Worm (Caenorhabditis elegans) whole organism, late embryonic: ENCODE results near the gene kin-33.

ENCODE experiments used
- C38D4.7 ChIP-seq: fragments of 200-800 bp; sonication (Bioruptor generic); optimal IDR thresholded peaks from 2 replicates; lab custom pipeline; 2018; ENCODE audit warnings: mild to moderate bottlenecking, missing genetic modification characterization, moderate library complexity, missing compliant biosample characterization
- K02D7.2 ChIP-seq: sonication (generic microtip); optimal IDR thresholded peaks from 2 replicates; lab custom pipeline; 2017; ENCODE audit warnings: mild to moderate bottlenecking, missing genetic modification characterization, missing compliant biosample characterization
- K09A11.1 ChIP-seq: sonication (generic microtip); optimal IDR thresholded peaks from 2 replicates; lab custom pipeline; 2017; ENCODE audit warnings: antibody characterized with exemption, mild to moderate bottlenecking, missing genetic modification characterization, missing compliant biosample characterization; ENCODE audit not compliant: insufficient read depth
- ahr-1 ChIP-seq: sonication (generic microtip); optimal IDR thresholded peaks from 2 replicates; lab custom pipeline; 2016; ENCODE audit warnings: missing genetic modification characterization, missing compliant biosample characterization
- ceh-14 ChIP-seq: sonication (generic microtip); optimal IDR thresholded peaks from 2 replicates; lab custom pipeline; 2016; ENCODE audit warnings: missing genotype, missing genetic modification characterization, missing compliant biosample characterization
- ceh-18 ChIP-seq: sonication (generic microtip); optimal IDR thresholded peaks from 2 replicates; lab custom pipeline; 2016; ENCODE audit warnings: missing genetic modification characterization, missing compliant biosample characterization
- ceh-19 ChIP-seq: fragments of 200-800 bp; sonication (Bioruptor generic); optimal IDR thresholded peaks from 2 replicates; lab custom pipeline; 2018; ENCODE audit warnings: mild to moderate bottlenecking, missing genetic modification characterization, missing compliant biosample characterization
- ceh-2 ChIP-seq: sonication (generic microtip); optimal IDR thresholded peaks from 2 replicates; lab custom pipeline; 2016; ENCODE audit warnings: missing genotype, missing genetic modification characterization, missing compliant biosample characterization
- ceh-22 ChIP-seq: sonication (generic microtip); optimal IDR thresholded peaks from 2 replicates; lab custom pipeline; 2017; ENCODE audit warnings: missing biosample characterization, missing genetic modification characterization
- ceh-31 ChIP-seq: sonication (generic microtip); optimal IDR thresholded peaks from 2 replicates; lab custom pipeline; 2016; ENCODE audit warnings: missing genetic modification characterization, missing compliant biosample characterization
- ceh-45 ChIP-seq: fragments of 200-800 bp; sonication (Bioruptor generic); IDR thresholded peaks from 2 replicates; pipeline ENCODE4 v1.3.6; 2022; ENCODE audit warnings: missing genetic modification reagents, missing genetic modification characterization, missing compliant biosample characterization
- ceh-48 ChIP-seq: sonication (generic microtip); optimal IDR thresholded peaks from 2 replicates; lab custom pipeline; 2016; ENCODE audit warnings: missing genetic modification characterization, inconsistent platforms, missing compliant biosample characterization
- dmd-4 ChIP-seq: sonication (generic microtip); optimal IDR thresholded peaks from 2 replicates; lab custom pipeline; 2016; ENCODE audit warnings: borderline replicate concordance, missing genetic modification characterization, missing compliant biosample characterization
- ets-4 ChIP-seq: sonication (generic microtip); optimal IDR thresholded peaks from 2 replicates; lab custom pipeline; 2016; ENCODE audit warnings: missing genetic modification characterization, missing compliant biosample characterization
- eyg-1 ChIP-seq: sonication (generic microtip); optimal IDR thresholded peaks from 2 replicates; lab custom pipeline; 2016; ENCODE audit warnings: missing genotype, missing genetic modification characterization, missing compliant biosample characterization
- fax-1 ChIP-seq: sonication (generic microtip); optimal IDR thresholded peaks from 2 replicates; lab custom pipeline; 2016; ENCODE audit warnings: missing genotype, missing genetic modification characterization, missing compliant biosample characterization
- fkh-6 ChIP-seq: sonication (generic microtip); optimal IDR thresholded peaks from 2 replicates; lab custom pipeline; 2016; ENCODE audit warnings: missing genetic modification characterization, missing compliant biosample characterization
- gmeb-2 ChIP-seq: sonication (generic microtip); optimal IDR thresholded peaks from 2 replicates; lab custom pipeline; 2016; ENCODE audit warnings: missing genetic modification characterization, inconsistent platforms, missing compliant biosample characterization
- hlh-13 ChIP-seq: fragments of 200-800 bp; sonication (Bioruptor generic); optimal IDR thresholded peaks from 2 replicates; lab custom pipeline; 2018; ENCODE audit warnings: mild to moderate bottlenecking, missing genetic modification characterization, missing compliant biosample characterization
- hlh-6 ChIP-seq: sonication (generic microtip); optimal IDR thresholded peaks from 2 replicates; lab custom pipeline; 2016; ENCODE audit warnings: missing genotype, missing genetic modification characterization, missing compliant biosample characterization
- lin-11 ChIP-seq: fragments of 200-800 bp; sonication (Bioruptor generic); optimal IDR thresholded peaks from 2 replicates; lab custom pipeline; 2018; ENCODE audit warnings: mild to moderate bottlenecking, missing genetic modification characterization, missing compliant biosample characterization
- madf-2 ChIP-seq: sonication (generic microtip); optimal IDR thresholded peaks from 2 replicates; lab custom pipeline; 2017; ENCODE audit warnings: missing genetic modification characterization, missing compliant biosample characterization
- nhr-11 ChIP-seq: fragments of 150-350 bp; optimal IDR thresholded peaks from 2 replicates; lab custom pipeline; 2014; ENCODE audit warnings: missing biosample characterization, missing genetic modification characterization
- npax-4 ChIP-seq: sonication (generic microtip); optimal IDR thresholded peaks from 2 replicates; lab custom pipeline; 2016; ENCODE audit warnings: missing genetic modification characterization, missing compliant biosample characterization
- pros-1 ChIP-seq: fragments of 150-350 bp; optimal IDR thresholded peaks from 2 replicates; lab custom pipeline; 2014; ENCODE audit warnings: missing biosample characterization, missing genetic modification reagents, missing genetic modification characterization
- sox-4 ChIP-seq: sonication (generic microtip); optimal IDR thresholded peaks from 2 replicates; lab custom pipeline; 2017; ENCODE audit warnings: mild to moderate bottlenecking, missing genetic modification characterization, inconsistent platforms, missing compliant biosample characterization
- tbx-2 ChIP-seq: sonication (generic microtip); optimal IDR thresholded peaks from 2 replicates; lab custom pipeline; 2016; ENCODE audit warnings: missing genetic modification characterization, missing compliant biosample characterization
- tbx-7 ChIP-seq: sonication (generic microtip); optimal IDR thresholded peaks from 2 replicates; lab custom pipeline; 2016; ENCODE audit warnings: missing genotype, missing genetic modification characterization, missing compliant biosample characterization
- unc-3 ChIP-seq, 2 experiments: fragments of 200-800 bp in 1 of 2; sonication (Bioruptor generic) in 1 of 2; sonication (generic microtip) in 1 of 2; conservative IDR thresholded peaks in 1 of 2; optimal IDR thresholded peaks in 1 of 2; 2 replicates each; pipeline versions ENCODE4 v1.3.6 to Lab custom; 2016 to 2022; ENCODE audit warnings: missing compliant biosample characterization in 2 of 2, missing genetic modification characterization in 2 of 2, missing genetic modification reagents in 1 of 2
- unc-55 ChIP-seq: sonication (generic microtip); optimal IDR thresholded peaks from 2 replicates; lab custom pipeline; 2017; ENCODE audit warnings: missing biosample characterization, missing genetic modification reagents, missing genetic modification characterization
- unc-86 ChIP-seq: sonication (generic microtip); optimal IDR thresholded peaks from 2 replicates; lab custom pipeline; 2016; ENCODE audit warnings: missing genetic modification characterization, missing compliant biosample characterization

Gene kin-33

ce11 chrV:234572-234971 is at the start of gene kin-33:
Gene kin-33, minus strand, starts transcription at chrV:234672.
- TF ChIP-seq lin-11 (tag; lab: Kevin White, UChicago) (no peak), C38D4.7 (GFP tag; lab: Kevin White, UChicago) (no peak), eyg-1 (no peak), hlh-13 (GFP tag; lab: Kevin White, UChicago) (no peak), tbx-7 (no peak), unc-86 (tag; lab: Kevin White, UChicago) (no peak), fkh-6 (tag; lab: Kevin White, UChicago) (no peak), nhr-11 (tag; lab: Kevin White, UChicago) (no peak), ahr-1 (tag; lab: Kevin White, UChicago) (no peak), K02D7.2 (tag; lab: Kevin White, UChicago) (no peak), K09A11.1 (no peak), madf-2 (tag; lab: Kevin White, UChicago) (no peak), ceh-22 (tag; lab: Kevin White, UChicago) (no peak), pros-1 (tag; lab: Kevin White, UChicago) (no peak)

ce11 chrV:283953-284352 is 49.5 kb upstream of the kin-33 start:
- TF ChIP-seq madf-2 (tag; lab: Kevin White, UChicago) (no peak), unc-3 (GFP tag; conservative IDR thresholded peaks at IDR 0.05; lab: Robert Waterston, UW) (no peak), unc-3 (tag; optimal IDR thresholded peaks at IDR 0.05; lab: Kevin White, UChicago) (no peak), ceh-31 (no peak), gmeb-2 (tag; lab: Kevin White, UChicago) (no peak), ceh-19 (no peak), unc-86 (tag; lab: Kevin White, UChicago) (no peak)

DNA sequence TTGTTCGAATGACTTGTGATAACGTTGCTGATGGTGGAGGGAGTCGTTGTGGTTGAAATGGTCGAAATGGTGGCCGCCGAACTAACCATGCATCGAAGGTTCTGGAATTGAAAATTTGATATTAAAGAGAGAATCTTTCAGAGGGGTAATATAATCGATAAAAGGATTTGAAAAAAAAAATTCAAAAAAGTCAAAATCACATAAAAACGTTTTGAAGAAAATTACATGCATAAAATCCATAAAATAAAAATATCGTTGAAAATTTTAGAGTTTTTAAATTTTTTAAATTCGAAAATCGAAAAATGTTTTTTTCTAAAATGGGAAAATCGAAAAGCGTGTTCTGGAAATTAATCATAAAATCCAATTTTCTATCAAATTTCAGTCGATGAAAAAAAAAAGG is 47.1 kb upstream of the kin-33 start, which contains the start of gene npr-5:
TSS of gene npr-5 (minus strand) at position 101 of the 400 bp plus-strand sequence.
- TF ChIP-seq eyg-1, result no peak
- TF ChIP-seq, all 69 proteins: peak for 0

DNA sequence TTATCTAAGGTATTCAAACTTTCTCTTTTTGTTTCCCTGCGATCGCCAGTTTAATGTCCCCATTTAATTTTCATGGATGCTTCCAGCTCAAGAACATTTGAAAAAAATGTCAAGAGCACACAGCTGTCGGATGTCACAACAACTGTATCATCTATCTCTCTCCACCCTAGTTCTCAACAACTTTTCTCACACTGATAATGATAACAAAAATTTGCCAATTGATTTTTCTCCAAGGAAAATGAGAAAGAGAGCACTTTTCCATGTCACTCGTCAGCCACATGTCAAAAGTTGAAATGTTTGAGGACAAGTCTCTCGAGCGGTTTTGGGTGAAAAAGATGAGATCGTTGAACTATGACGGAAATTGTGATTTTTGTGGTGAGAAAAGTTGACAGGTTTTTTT is 46.6 kb upstream of the kin-33 start:
- peak; percentile 70 for TF ChIP-seq unc-55 (GFP tag; lab: Kevin White, UChicago)
- TF ChIP-seq ceh-19, result no peak
- peak; percentile 66 for TF ChIP-seq ceh-18 (tag; lab: Kevin White, UChicago)

ce11 chrV:272837-273236 is 38.4 kb upstream of the kin-33 start, which contains the start of gene nlp-70:
Gene nlp-70, minus strand, starts transcription at chrV:272937.
- TF ChIP-seq ceh-45, result no peak
- TF ChIP-seq eyg-1, result no peak

- TF ChIP-seq ceh-2 (tag; lab: Kevin White, UChicago) (no peak), hlh-6 (tag; lab: Kevin White, UChicago) (no peak), npax-4 (tag; lab: Kevin White, UChicago) (no peak), tbx-2 (no peak), ceh-48 (no peak), fax-1 (no peak), sox-4 (tag; lab: Kevin White, UChicago) (no peak), ets-4 (tag; lab: Kevin White, UChicago) (no peak), gmeb-2 (tag; lab: Kevin White, UChicago) (no peak), ceh-19 (no peak), ceh-14 (tag; lab: Kevin White, UChicago) (no peak), dmd-4 (tag; lab: Kevin White, UChicago) (no peak)
These were observed 33.5 kb upstream of the kin-33 start, which contains the start of gene lgc-26 for ce11 chrV:268007-268406. Gene lgc-26, plus strand, starts transcription at chrV:268307.
